Fruit fly (Drosophila melanogaster) whole organism, pupa: ENCODE data around the gene Gs2.

ENCODE experiments used
- CG10348 ChIP-seq: fragments of 200-800 bp; sonication (Bioruptor generic); IDR thresholded peaks from 2 replicates; pipeline ENCODE4 v1.3.6; 2022; ENCODE audit warnings: missing biosample characterization, missing genetic modification characterization
- CG12605 ChIP-seq: fragments of 200-800 bp; sonication (Bioruptor generic); IDR thresholded peaks from 2 replicates; pipeline ENCODE4 v1.3.6; 2022; ENCODE audit warnings: missing biosample characterization, missing genetic modification characterization
- CG13204 ChIP-seq: fragments of 200-800 bp; sonication (Bioruptor generic); optimal IDR thresholded peaks from 2 replicates; lab custom pipeline; 2018; ENCODE audit warnings: missing biosample characterization, mild to moderate bottlenecking, missing genetic modification characterization, moderate library complexity
- CG14655 ChIP-seq: fragments of 200-800 bp; sonication (Bioruptor generic); optimal IDR thresholded peaks from 3 replicates; lab custom pipeline; 2017; ENCODE audit warnings: mild to moderate bottlenecking, missing biosample characterization, missing genetic modification reagents, missing genetic modification characterization
- CG15710 ChIP-seq: fragments of 200-800 bp; sonication (Bioruptor generic); optimal IDR thresholded peaks from 2 replicates; lab custom pipeline; 2018; ENCODE audit warnings: missing biosample characterization, mild to moderate bottlenecking, missing genetic modification characterization, moderate library complexity
- CG17806 ChIP-seq: fragments of 200-800 bp; sonication (Bioruptor generic); optimal IDR thresholded peaks from 2 replicates; lab custom pipeline; 2018; ENCODE audit warnings: missing biosample characterization, mild to moderate bottlenecking, missing genetic modification characterization, moderate library complexity
- CG32121 ChIP-seq: fragments of 200-800 bp; sonication (Bioruptor generic); IDR thresholded peaks from 2 replicates; pipeline ENCODE4 v1.3.6; 2022; ENCODE audit warnings: missing biosample characterization, missing genetic modification characterization
- CG34367 ChIP-seq: fragments of 200-800 bp; sonication (Bioruptor generic); optimal IDR thresholded peaks from 2 replicates; lab custom pipeline; 2018; ENCODE audit warnings: missing biosample characterization, mild to moderate bottlenecking, missing genetic modification characterization
- CG4496 ChIP-seq: fragments of 200-800 bp; sonication (Bioruptor generic); IDR thresholded peaks from 3 replicates; pipeline ENCODE4 v1.3.6; 2022; ENCODE audit warnings: missing biosample characterization, missing genetic modification characterization
- CG8159 ChIP-seq: fragments of 200-800 bp; sonication (Bioruptor generic); optimal IDR thresholded peaks from 3 replicates; lab custom pipeline; 2018; ENCODE audit warnings: missing biosample characterization, mild to moderate bottlenecking, missing genetic modification characterization, moderate library complexity
- CG8301 ChIP-seq: fragments of 200-800 bp; sonication (Bioruptor generic); optimal IDR thresholded peaks from 2 replicates; lab custom pipeline; 2018; ENCODE audit warnings: missing biosample characterization, mild to moderate bottlenecking, missing genetic modification characterization
- CG9948 ChIP-seq: fragments of 200-800 bp; sonication (Bioruptor generic); optimal IDR thresholded peaks from 2 replicates; lab custom pipeline; 2018; ENCODE audit warnings: missing biosample characterization, mild to moderate bottlenecking, missing genetic modification characterization, moderate library complexity
- D1 ChIP-seq: fragments of 200-800 bp; sonication (Bioruptor generic); optimal IDR thresholded peaks from 2 replicates; lab custom pipeline; 2018; ENCODE audit warnings: missing biosample characterization, mild to moderate bottlenecking, missing genetic modification characterization, moderate library complexity
- EcR ChIP-seq: fragments of 200-800 bp; sonication (Bioruptor generic); optimal IDR thresholded peaks from 3 replicates; lab custom pipeline; 2019; ENCODE audit warnings: missing biosample characterization, missing genetic modification characterization, mild to moderate bottlenecking, moderate library complexity, missing genetic modification reagents
- Ets98B ChIP-seq: fragments of 200-800 bp; sonication (Bioruptor generic); IDR thresholded peaks from 2 replicates; pipeline ENCODE4 v1.3.6; 2022; ENCODE audit warnings: missing biosample characterization, missing genetic modification characterization
- Pif1A ChIP-seq: fragments of 200-800 bp; sonication (Bioruptor generic); optimal IDR thresholded peaks from 3 replicates; lab custom pipeline; 2016; ENCODE audit warnings: missing biosample characterization, missing genetic modification characterization
- Pif1B ChIP-seq: fragments of 200-800 bp; sonication (Bioruptor generic); optimal IDR thresholded peaks from 3 replicates; lab custom pipeline; 2016; ENCODE audit warnings: missing biosample characterization, missing genetic modification characterization
- Snoo ChIP-seq: fragments of 200-800 bp; sonication (Bioruptor generic); optimal IDR thresholded peaks from 3 replicates; lab custom pipeline; 2017; ENCODE audit warnings: missing biosample characterization, mild to moderate bottlenecking, missing genetic modification characterization, inconsistent platforms
- fd96Ca ChIP-seq: fragments of 200-800 bp; sonication (Bioruptor generic); IDR thresholded peaks from 3 replicates; pipeline ENCODE4 v1.3.6; 2022; ENCODE audit warnings: missing biosample characterization, missing genetic modification characterization
- gl ChIP-seq: fragments of 200-800 bp; sonication (Bioruptor generic); optimal IDR thresholded peaks from 2 replicates; lab custom pipeline; 2018; ENCODE audit warnings: missing biosample characterization, mild to moderate bottlenecking, missing genetic modification characterization
- rn ChIP-seq: fragments of 200-800 bp; sonication (Bioruptor generic); IDR thresholded peaks from 2 replicates; pipeline ENCODE4 v1.3.6; 2022; ENCODE audit warnings: missing biosample characterization, missing genetic modification characterization

The Gs2 gene

dm6 chrX:11453638-11454037 is 31.0 kb downstream of the Gs2 start:
- TF ChIP-seq CG10348 (GFP tag; lab: Robert Waterston, UW) = no peak
- no peak for TF ChIP-seq CG4496 (GFP tag; lab: Robert Waterston, UW)
- TF ChIP-seq EcR (GFP tag; lab: Kevin White, UChicago) = no peak
- no peak for TF ChIP-seq fd96Ca (GFP tag; lab: Robert Waterston, UW)
- TF ChIP-seq Snoo = no peak
- TF ChIP-seq gl = no peak
- no peak for TF ChIP-seq CG17806 (tag; lab: Kevin White, UChicago)
- TF ChIP-seq CG34367 (tag; lab: Kevin White, UChicago) = no peak
- TF ChIP-seq Pif1B (GFP tag; lab: Kevin White, UChicago) = no peak
- TF ChIP-seq CG8159 (tag; lab: Kevin White, UChicago) = no peak
- no peak for TF ChIP-seq CG13204 (GFP tag; lab: Kevin White, UChicago)
- no peak for TF ChIP-seq CG9948 (tag; lab: Kevin White, UChicago)
- no peak for TF ChIP-seq CG15710 (tag; lab: Kevin White, UChicago)
- no peak for TF ChIP-seq rn (GFP tag; lab: Robert Waterston, UW)
- TF ChIP-seq CG32121 (GFP tag; lab: Robert Waterston, UW) = no peak
- no peak for TF ChIP-seq D1 (tag; lab: Kevin White, UChicago)
- TF ChIP-seq CG8301 (tag; lab: Kevin White, UChicago) = no peak
- TF ChIP-seq, all 21 proteins: peak for 0

- TF ChIP-seq CG4496 (GFP tag; lab: Robert Waterston, UW) (peak; percentile 78; the same call in 2 of the 3 replicates), CG8159 (tag; lab: Kevin White, UChicago) (peak; percentile 20), CG32121 (GFP tag; lab: Robert Waterston, UW) (0 out of 2 replicates have a peak, but pooled peaks have one; percentile 15), rn (GFP tag; lab: Robert Waterston, UW) (peak; percentile 39; the same call in 1 of the 2 replicates), Ets98B (GFP tag; lab: Robert Waterston, UW) (peak; percentile 26; the same call in 1 of the 2 replicates), CG8301 (tag; lab: Kevin White, UChicago) (no peak), Pif1A (GFP tag; lab: Kevin White, UChicago) (no peak), Snoo (peak; percentile 57), CG12605 (peak; percentile 38; the same call in 1 of the 2 replicates), fd96Ca (GFP tag; lab: Robert Waterston, UW) (peak; percentile 61; the same call in 1 of the 3 replicates)
These were observed 31.7 kb downstream of the Gs2 start, which contains the start of the genes Evi5 and HP5 for dm6 chrX:11454189-11454882. Gene Evi5 (minus strand): TSS chrX:11454386. Gene HP5 (plus strand): TSS chrX:11454786.

- TF ChIP-seq EcR (GFP tag; lab: Kevin White, UChicago) (peak; percentile 82), CG8301 (tag; lab: Kevin White, UChicago) (no peak)
- TF ChIP-seq, all 21 proteins: peak for 1
These were observed 34.5 kb downstream of the Gs2 start for dm6 chrX:11457149-11457548.

dm6 chrX:11458912-11459836 is 36.5 kb downstream of the Gs2 start, which contains the start of gene CG43155:
Gene CG43155 (plus strand): TSS chrX:11459786.
- TF ChIP-seq CG14655 (GFP tag; lab: Kevin White, UChicago) = no peak
- no peak for TF ChIP-seq CG13204 (GFP tag; lab: Kevin White, UChicago)
- no peak for TF ChIP-seq CG34367 (tag; lab: Kevin White, UChicago)
- no peak for TF ChIP-seq CG4496 (GFP tag; lab: Robert Waterston, UW)
- no peak for TF ChIP-seq CG15710 (tag; lab: Kevin White, UChicago)
- TF ChIP-seq CG8159 (tag; lab: Kevin White, UChicago) = no peak
- TF ChIP-seq CG8301 (tag; lab: Kevin White, UChicago) = no peak
- TF ChIP-seq Pif1A (GFP tag; lab: Kevin White, UChicago) = no peak

- TF ChIP-seq CG32121 (GFP tag; lab: Robert Waterston, UW) (no peak), Ets98B (GFP tag; lab: Robert Waterston, UW) (no peak), CG9948 (tag; lab: Kevin White, UChicago) (no peak), gl (no peak), Pif1B (GFP tag; lab: Kevin White, UChicago) (no peak), EcR (GFP tag; lab: Kevin White, UChicago) (no peak), Pif1A (GFP tag; lab: Kevin White, UChicago) (no peak), Snoo (no peak), CG4496 (GFP tag; lab: Robert Waterston, UW) (no peak), D1 (tag; lab: Kevin White, UChicago) (no peak)
These were observed 41.4 kb downstream of the Gs2 start for dm6 chrX:11464047-11464446.

- 0 out of 3 replicates have a peak, but pooled peaks have one; percentile 22 for TF ChIP-seq fd96Ca (GFP tag; lab: Robert Waterston, UW)
- no peak for TF ChIP-seq CG15710 (tag; lab: Kevin White, UChicago)
- 0 out of 3 replicates have a peak, but pooled peaks have one; percentile 34 for TF ChIP-seq CG4496 (GFP tag; lab: Robert Waterston, UW)
- TF ChIP-seq, all 21 proteins: peak for 2
These were observed 44.1 kb downstream of the Gs2 start for dm6 chrX:11466757-11467156.
